Worm (Caenorhabditis elegans): Measurements from ENCODE around the gene F40G9.18.

The F40G9.18 gene

DNA sequence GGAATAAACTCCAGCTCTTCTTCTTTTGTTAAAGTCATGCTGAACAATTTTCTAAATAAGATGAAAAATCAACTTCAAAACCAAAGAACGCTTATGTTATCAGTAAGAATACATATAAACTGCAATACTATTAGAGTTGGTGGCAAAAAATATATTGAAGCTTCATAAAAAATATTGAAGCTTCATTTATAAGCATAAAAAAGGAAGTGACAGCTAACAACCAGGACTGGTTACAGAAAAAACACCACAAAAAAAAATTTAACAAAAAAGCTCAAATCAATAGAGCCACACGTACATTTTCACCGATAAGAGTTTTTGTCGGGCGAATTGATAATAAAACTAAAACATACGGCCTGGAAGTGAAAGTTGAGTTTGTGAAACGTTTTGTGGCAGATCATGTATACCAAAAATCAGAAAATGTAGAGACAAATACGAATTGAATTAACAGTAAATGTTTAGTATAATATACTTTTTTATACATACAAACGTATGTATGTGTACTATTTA is 21.8 kb downstream of the F40G9.18 start, which contains the start of gene sqst-5:
TSS of gene sqst-5 (minus strand) at position 51 of the 507 bp plus-strand sequence.
- TF ChIP-seq klf-2 (GFP tag; conservative IDR thresholded peaks at IDR 0.05) (no peak), ref-1 (GFP tag; conservative IDR thresholded peaks at IDR 0.05) (no peak), ztf-23 (GFP tag; IDR thresholded peaks at IDR 0.05) (no peak), cog-1 (tag; optimal IDR thresholded peaks at IDR 0.05) (no peak), ztf-29 (GFP tag; IDR thresholded peaks at IDR 0.05) (no peak), flt-1 (GFP tag; IDR thresholded peaks at IDR 0.05) (no peak), T22C8.4 (GFP tag; IDR thresholded peaks at IDR 0.05) (no peak), med-1 (GFP tag; optimal IDR thresholded peaks at IDR 0.05; ENCODE audit: insufficient read depth) (no peak), tab-1 (GFP tag; IDR thresholded peaks at IDR 0.05) (no peak)

ce11 chrIII:146369-146768 is 23.0 kb downstream of the F40G9.18 start, which contains the start of gene fbxb-84:
Gene fbxb-84, minus strand, starts transcription at chrIII:146469.
- TF ChIP-seq ztf-23 (GFP tag; IDR thresholded peaks at IDR 0.05) (no peak), cog-1 (tag; optimal IDR thresholded peaks at IDR 0.05) (no peak), ztf-29 (GFP tag; IDR thresholded peaks at IDR 0.05) (no peak), med-1 (GFP tag; optimal IDR thresholded peaks at IDR 0.05; ENCODE audit: insufficient read depth) (no peak), ref-1 (GFP tag; conservative IDR thresholded peaks at IDR 0.05) (no peak), tab-1 (GFP tag; IDR thresholded peaks at IDR 0.05) (no peak)

DNA sequence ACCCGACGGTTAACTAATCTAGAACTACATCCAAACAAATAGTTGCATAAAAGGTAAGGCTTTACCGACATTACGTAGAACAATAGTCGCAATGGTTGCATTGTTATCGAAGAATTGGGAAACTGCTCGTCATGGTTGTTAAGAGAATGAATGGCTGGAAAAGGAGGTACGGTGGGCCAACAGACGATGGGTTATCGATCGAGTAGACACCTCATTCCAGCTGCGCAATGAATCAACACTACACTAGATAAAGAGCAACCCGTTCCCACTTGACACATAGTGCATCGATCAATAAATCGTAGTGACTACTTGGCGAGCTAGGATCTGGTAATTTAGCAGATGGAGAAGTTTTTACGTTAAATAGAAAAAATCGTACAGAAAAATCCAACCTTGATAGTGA is 24.3 kb downstream of the F40G9.18 start, which contains the start of the genes T17A3.12 and fbxb-83:
TSS of gene T17A3.12 (minus strand) at position 101 of the 400 bp plus-strand sequence.
TSS of gene fbxb-83 (minus strand) at position 134 of the 400 bp plus-strand sequence.
- no peak for TF ChIP-seq T22C8.4 (GFP tag; IDR thresholded peaks at IDR 0.05)
- TF ChIP-seq ztf-23 (GFP tag; IDR thresholded peaks at IDR 0.05): no peak
- no peak for TF ChIP-seq flt-1 (GFP tag; IDR thresholded peaks at IDR 0.05)
- no peak for TF ChIP-seq tab-1 (GFP tag; IDR thresholded peaks at IDR 0.05)

DNA sequence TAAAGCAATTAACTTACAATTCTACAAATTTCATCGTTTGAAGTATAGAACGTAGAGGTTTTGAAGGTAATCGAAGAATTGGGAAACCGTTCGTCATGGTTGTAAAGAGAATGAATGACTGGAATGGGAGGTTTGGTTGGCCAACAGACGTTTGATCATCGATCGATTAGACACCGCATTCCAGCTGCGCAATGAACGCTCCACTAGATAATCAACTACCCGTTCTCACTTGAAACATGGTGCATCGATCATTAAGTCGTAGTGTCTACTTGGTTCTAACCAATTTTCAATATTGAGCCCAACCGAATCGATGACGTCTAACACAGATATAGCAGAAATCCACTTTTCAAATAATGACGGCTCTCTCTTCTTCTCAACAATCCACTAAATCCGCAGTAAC is 26.3 kb downstream of the F40G9.18 start, which contains the start of gene fbxb-82:
TSS of gene fbxb-82 (minus strand) at position 101 of the 400 bp plus-strand sequence.
- TF ChIP-seq flt-1 (GFP tag; IDR thresholded peaks at IDR 0.05) (no peak), ztf-29 (GFP tag; IDR thresholded peaks at IDR 0.05) (no peak), tab-1 (GFP tag; IDR thresholded peaks at IDR 0.05) (no peak)

DNA sequence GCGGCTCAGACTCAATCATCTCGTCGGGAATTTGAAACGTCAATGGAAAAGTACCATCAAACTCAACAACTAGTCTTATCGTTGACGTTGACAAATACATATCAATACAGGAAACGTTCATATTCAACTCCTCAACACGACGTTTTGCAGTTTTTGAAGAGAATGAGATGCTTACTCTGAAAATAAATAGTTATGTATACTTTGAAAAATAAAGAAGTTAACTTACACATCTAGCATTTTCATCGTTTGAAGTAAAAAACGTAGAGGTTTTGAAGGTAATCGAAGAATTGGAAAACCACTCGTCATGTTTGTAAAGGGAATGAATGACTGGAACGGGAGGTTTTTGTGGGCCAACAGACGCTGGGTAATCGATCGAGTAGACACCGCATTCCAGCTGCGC is 28.5 kb downstream of the F40G9.18 start, which contains the start of gene fbxb-81:
TSS of gene fbxb-81 (minus strand) at position 314 of the 400 bp plus-strand sequence.
- no peak for TF ChIP-seq klf-2 (GFP tag; conservative IDR thresholded peaks at IDR 0.05)
- no peak for TF ChIP-seq tab-1 (GFP tag; IDR thresholded peaks at IDR 0.05)
- TF ChIP-seq med-1 (GFP tag; optimal IDR thresholded peaks at IDR 0.05; ENCODE audit: insufficient read depth): no peak
- TF ChIP-seq ztf-23 (GFP tag; IDR thresholded peaks at IDR 0.05): no peak
- no peak for TF ChIP-seq flt-1 (GFP tag; IDR thresholded peaks at IDR 0.05)
- no peak for TF ChIP-seq ztf-29 (GFP tag; IDR thresholded peaks at IDR 0.05)
- TF ChIP-seq T22C8.4 (GFP tag; IDR thresholded peaks at IDR 0.05): no peak
- TF ChIP-seq cog-1 (tag; optimal IDR thresholded peaks at IDR 0.05): no peak

DNA sequence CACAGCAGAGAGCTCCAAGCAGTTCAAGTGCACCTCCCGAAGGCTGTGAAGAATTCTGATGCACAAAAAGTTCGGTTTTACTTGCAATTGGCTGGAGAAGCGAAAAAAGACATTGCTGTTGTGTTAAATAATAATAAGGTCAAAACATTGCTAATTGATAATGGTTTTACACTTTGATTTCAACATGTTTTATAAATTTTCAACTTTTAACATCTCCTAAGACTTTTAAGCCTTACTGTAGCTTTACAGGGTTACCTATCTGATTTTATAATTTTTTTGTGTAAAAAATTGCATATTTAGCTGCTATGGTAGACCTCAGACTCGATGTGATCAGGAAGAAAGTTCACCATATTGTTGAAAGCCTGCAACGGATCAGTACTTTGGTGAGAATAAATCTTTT is 35.2 kb downstream of the F40G9.18 start, which contains the start of gene pals-25:
TSS of gene pals-25 (plus strand) at position 301 of the 400 bp plus-strand sequence.
- TF ChIP-seq tab-1 (GFP tag; IDR thresholded peaks at IDR 0.05) (no peak), T22C8.4 (GFP tag; IDR thresholded peaks at IDR 0.05) (no peak), ztf-29 (GFP tag; IDR thresholded peaks at IDR 0.05) (no peak), cog-1 (tag; optimal IDR thresholded peaks at IDR 0.05) (no peak)

DNA sequence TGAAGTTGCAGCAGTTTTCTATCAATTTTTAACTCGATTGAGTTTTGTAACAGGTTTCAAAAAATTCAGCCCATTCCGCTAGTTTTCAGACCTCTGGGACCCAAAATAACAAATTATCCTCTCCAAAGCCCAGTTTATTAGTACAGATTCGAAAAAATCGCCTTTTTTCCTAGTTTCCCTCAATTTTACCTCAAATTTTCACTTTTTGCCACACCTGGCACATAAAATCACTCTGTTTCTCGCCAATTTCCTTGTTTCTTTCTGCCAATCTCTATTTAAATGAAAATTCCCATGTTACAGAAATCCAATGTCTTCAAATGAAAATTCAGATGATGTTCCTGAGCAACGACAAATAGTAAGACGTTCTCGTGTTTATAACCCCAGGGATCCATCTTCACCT is 37.3 kb downstream of the F40G9.18 start, which contains the start of gene pals-22:
TSS of gene pals-22 (plus strand) at position 301 of the 400 bp plus-strand sequence.
- TF ChIP-seq T22C8.4 (GFP tag; IDR thresholded peaks at IDR 0.05) (no peak), ref-1 (GFP tag; conservative IDR thresholded peaks at IDR 0.05) (no peak), klf-2 (GFP tag; conservative IDR thresholded peaks at IDR 0.05) (no peak), ztf-29 (GFP tag; IDR thresholded peaks at IDR 0.05) (no peak), cog-1 (tag; optimal IDR thresholded peaks at IDR 0.05) (no peak), flt-1 (GFP tag; IDR thresholded peaks at IDR 0.05) (no peak), tab-1 (GFP tag; IDR thresholded peaks at IDR 0.05) (no peak), med-1 (GFP tag; optimal IDR thresholded peaks at IDR 0.05; ENCODE audit: insufficient read depth) (no peak), ztf-23 (GFP tag; IDR thresholded peaks at IDR 0.05) (no peak)

DNA sequence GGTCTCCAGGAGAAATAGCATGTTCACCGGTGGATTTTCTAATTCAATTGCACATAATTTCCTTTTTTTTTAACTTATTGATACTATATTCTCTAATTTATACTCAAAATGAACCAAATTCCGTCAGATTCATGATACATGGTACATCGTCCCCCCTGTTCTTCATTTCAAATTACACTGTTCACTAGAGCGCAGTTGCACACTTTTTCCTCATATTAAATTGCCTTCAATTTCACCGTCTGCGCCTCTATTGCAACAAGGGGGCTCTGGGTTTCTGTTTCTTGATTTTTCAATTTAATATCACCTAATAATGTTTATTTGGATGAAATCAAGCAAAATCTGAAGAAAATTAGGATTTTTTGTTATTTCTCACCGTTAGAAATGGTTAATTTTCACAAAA is 37.8 kb downstream of the F40G9.18 start:
- TF ChIP-seq cog-1 (tag; optimal IDR thresholded peaks at IDR 0.05): peak; percentile 5
- no peak for TF ChIP-seq ref-1 (GFP tag; conservative IDR thresholded peaks at IDR 0.05)

DNA sequence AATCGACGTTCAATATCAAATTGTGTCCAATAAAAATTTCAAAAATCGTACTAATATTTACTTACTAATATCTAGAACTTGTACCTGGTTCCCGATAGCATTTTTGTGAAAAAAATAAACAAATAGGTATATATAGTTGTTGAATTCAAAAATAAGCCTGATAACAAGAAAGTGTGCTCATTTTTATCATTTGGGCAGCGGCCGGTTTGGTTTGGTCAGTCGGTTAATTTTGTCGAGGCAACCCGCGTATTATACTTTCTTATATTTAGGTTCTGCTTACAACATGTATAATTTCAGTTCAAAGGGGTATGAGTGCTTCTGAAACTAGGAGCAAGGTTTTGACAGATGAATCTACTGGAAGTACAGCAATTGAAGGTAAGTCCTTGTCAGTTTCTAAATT is 38.7 kb downstream of the F40G9.18 start, which contains the start of the genes nhr-280 and C29F9.2:
TSS of gene nhr-280 (minus strand) at position 101 of the 400 bp plus-strand sequence.
TSS of gene C29F9.2 (plus strand) at position 298 of the 400 bp plus-strand sequence.
- TF ChIP-seq ref-1 (GFP tag; conservative IDR thresholded peaks at IDR 0.05): no peak
- TF ChIP-seq flt-1 (GFP tag; IDR thresholded peaks at IDR 0.05): no peak
- TF ChIP-seq med-1 (GFP tag; optimal IDR thresholded peaks at IDR 0.05; ENCODE audit: insufficient read depth): no peak
- no peak for TF ChIP-seq klf-2 (GFP tag; conservative IDR thresholded peaks at IDR 0.05)
- no peak for TF ChIP-seq T22C8.4 (GFP tag; IDR thresholded peaks at IDR 0.05)
- TF ChIP-seq ztf-23 (GFP tag; IDR thresholded peaks at IDR 0.05): no peak
- no peak for TF ChIP-seq ztf-29 (GFP tag; IDR thresholded peaks at IDR 0.05)

ce11 chrIII:124478-124877 is 44.9 kb downstream of the F40G9.18 start, which contains the start of gene pals-23:
Gene pals-23, plus strand, starts transcription at chrIII:124778.
- TF ChIP-seq flt-1 (GFP tag; IDR thresholded peaks at IDR 0.05) (no peak), ztf-29 (GFP tag; IDR thresholded peaks at IDR 0.05) (no peak), klf-2 (GFP tag; conservative IDR thresholded peaks at IDR 0.05) (no peak), cog-1 (tag; optimal IDR thresholded peaks at IDR 0.05) (no peak), med-1 (GFP tag; optimal IDR thresholded peaks at IDR 0.05; ENCODE audit: insufficient read depth) (no peak), T22C8.4 (GFP tag; IDR thresholded peaks at IDR 0.05) (no peak), ztf-23 (GFP tag; IDR thresholded peaks at IDR 0.05) (no peak), tab-1 (GFP tag; IDR thresholded peaks at IDR 0.05) (no peak), ref-1 (GFP tag; conservative IDR thresholded peaks at IDR 0.05) (no peak)

All from whole organism, midembryonic.